Worm (Caenorhabditis elegans) whole organism, young adult: ENCODE measurements around the gene srd-68.
"Not testable (repeated sequence)": the region's sequence is repeated elsewhere in the genome, so short reads cannot be mapped to it uniquely, and the experiment has no call there.

Experiments used
- B0019.2 ChIP-seq: fragments of 200-800 bp; sonication (Bioruptor generic); conservative IDR thresholded peaks from 2 replicates; pipeline ENCODE4 v1.3.6; 2022; ENCODE audit warnings: missing genetic modification reagents, missing genetic modification characterization, missing compliant biosample characterization
- F23B12.7 ChIP-seq: sonication (generic microtip); optimal IDR thresholded peaks from 2 replicates; lab custom pipeline; 2017; ENCODE audit warnings: missing genetic modification characterization, mild to moderate bottlenecking, missing compliant biosample characterization, antibody characterized with exemption, moderate library complexity; ENCODE audit not compliant: insufficient read depth
- K11D2.4 ChIP-seq: fragments of 200-800 bp; sonication (Bioruptor generic); IDR thresholded peaks from 2 replicates; pipeline ENCODE4 v1.3.6; 2022; ENCODE audit warnings: missing genetic modification reagents, missing genetic modification characterization, missing compliant biosample characterization
- efl-1 ChIP-seq: fragments of 150-350 bp; optimal IDR thresholded peaks from 2 replicates; lab custom pipeline; 2014; ENCODE audit warnings: missing biosample characterization, missing genetic modification reagents, missing genetic modification characterization
- let-607 ChIP-seq, 2 experiments: fragments of 200-800 bp in 1 of 2; sonication (Bioruptor generic) in 1 of 2; sonication (generic microtip) in 1 of 2; optimal IDR thresholded peaks; 2 replicates each; lab custom pipeline; 2016 to 2018; ENCODE audit warnings: mild to moderate bottlenecking in 2 of 2, missing compliant biosample characterization in 2 of 2, missing genetic modification characterization in 2 of 2, moderate library complexity in 2 of 2, missing genotype in 1 of 2
- nhr-179 ChIP-seq: sonication (generic microtip); optimal IDR thresholded peaks from 2 replicates; lab custom pipeline; 2016; ENCODE audit warnings: mild to moderate bottlenecking, missing genetic modification characterization, missing compliant biosample characterization
- unc-130 ChIP-seq: sonication (generic microtip); optimal IDR thresholded peaks from 2 replicates; lab custom pipeline; 2016; ENCODE audit warnings: missing genetic modification reagents, missing genetic modification characterization, missing compliant biosample characterization

DNA sequence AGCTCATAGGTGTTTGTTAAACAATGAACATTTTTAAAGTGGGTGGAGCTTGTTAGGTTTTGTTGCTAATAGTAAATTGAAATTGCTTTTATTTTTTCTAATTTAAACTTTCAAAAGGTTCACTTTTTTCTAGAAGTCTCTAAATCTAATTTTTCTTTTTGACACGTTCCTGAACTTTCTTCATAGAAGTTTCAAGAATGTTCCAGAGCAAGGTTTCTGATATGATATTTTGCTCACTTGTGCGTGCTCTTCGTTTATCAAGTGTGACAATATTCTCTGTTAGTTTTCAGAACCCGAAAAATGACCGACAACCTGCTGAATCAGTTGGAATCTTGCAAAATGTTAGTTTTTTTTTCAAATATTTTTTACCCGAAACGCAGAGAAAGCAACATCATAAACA lies 36.1 kb upstream of the srd-68 start, which contains the start of gene fbxa-148:
- TF ChIP-seq F23B12.7 (tag; lab: Kevin White, UChicago); unc-130; efl-1 (GFP tag; lab: Kevin White, UChicago); let-607 (tag; optimal IDR thresholded peaks at IDR 0.05; lab: Kevin White, UChicago); K11D2.4; nhr-179 (tag; lab: Kevin White, UChicago); B0019.2 (GFP tag; lab: Robert Waterston, UW): not testable (repeated sequence)
